Worm (Caenorhabditis elegans) whole organism, mixed stage, embryonic: ENCODE data around the gene ZK673.1.

Experiments
- hlh-1 ChIP-seq: fragments of 150-350 bp; optimal IDR thresholded peaks from 2 replicates; lab custom pipeline; 2014; ENCODE audit warnings: missing biosample characterization, missing genetic modification reagents, missing genetic modification characterization
- lsy-2 ChIP-seq: fragments of 150-350 bp; optimal IDR thresholded peaks from 2 replicates; lab custom pipeline; 2014; ENCODE audit warnings: missing biosample characterization, missing genetic modification characterization
- nhr-28 ChIP-seq: fragments of 150-350 bp; optimal IDR thresholded peaks from 2 replicates; lab custom pipeline; 2014; ENCODE audit warnings: missing biosample characterization, missing genetic modification characterization
- nhr-76 ChIP-seq: sonication (generic microtip); optimal IDR thresholded peaks from 2 replicates; lab custom pipeline; 2017; ENCODE audit warnings: missing biosample characterization, missing genetic modification characterization
- pha-4 ChIP-seq: fragments of 150-350 bp; optimal IDR thresholded peaks from 2 replicates; lab custom pipeline; 2018; ENCODE audit warnings: missing biosample characterization, missing genetic modification reagents, missing genetic modification characterization
- sem-2 ChIP-seq: fragments of 200-800 bp; sonication (Bioruptor generic); optimal IDR thresholded peaks from 2 replicates; lab custom pipeline; 2018; ENCODE audit warnings: mild to moderate bottlenecking, missing genetic modification characterization, missing compliant biosample characterization
- snpc-4 ChIP-seq: fragments of 150-350 bp; optimal IDR thresholded peaks from 2 replicates; lab custom pipeline; 2014; ENCODE audit warnings: missing biosample characterization, missing genetic modification characterization
- tbx-8 ChIP-seq: fragments of 200-800 bp; sonication (Bioruptor generic); optimal IDR thresholded peaks from 2 replicates; lab custom pipeline; 2018; ENCODE audit warnings: mild to moderate bottlenecking, missing genetic modification characterization, moderate library complexity, missing compliant biosample characterization
- unc-62 ChIP-seq: fragments of 150-350 bp; optimal IDR thresholded peaks from 2 replicates; lab custom pipeline; 2014; ENCODE audit warnings: missing biosample characterization, missing genetic modification reagents, missing genetic modification characterization

DNA sequence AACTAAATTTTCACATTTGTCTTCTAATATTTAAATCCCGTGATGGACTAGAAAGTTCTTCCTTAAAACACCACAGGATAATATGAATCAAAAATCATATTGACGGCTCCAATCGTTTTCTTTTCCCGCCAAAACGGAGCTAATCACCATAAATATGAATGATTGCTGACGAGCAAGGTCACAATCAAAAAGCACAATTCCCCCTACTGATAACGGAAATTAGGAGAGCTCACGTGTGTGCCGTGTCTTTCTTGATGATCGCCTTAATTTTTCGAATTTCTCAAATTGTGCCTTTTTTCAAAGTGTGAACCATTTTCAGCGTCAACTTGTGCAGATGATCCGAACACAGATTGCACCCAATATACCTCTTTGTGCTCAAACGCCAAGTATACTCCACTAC, 952 bp downstream of the ZK673.1 start:
- TF ChIP-seq snpc-4 (tag; lab: Kevin White, UChicago): no peak
- no peak for TF ChIP-seq nhr-28 (tag; lab: Kevin White, UChicago)
- TF ChIP-seq sem-2 (GFP tag; lab: Kevin White, UChicago): no peak
- no peak for TF ChIP-seq pha-4 (tag; lab: Kevin White, UChicago)
- no peak for TF ChIP-seq tbx-8 (GFP tag; lab: Kevin White, UChicago)
- TF ChIP-seq unc-62 (GFP tag; lab: Kevin White, UChicago): no peak
- no peak for TF ChIP-seq lsy-2 (tag; lab: Kevin White, UChicago)
- TF ChIP-seq hlh-1: no peak
- TF ChIP-seq nhr-76 (tag; lab: Kevin White, UChicago): no peak
